Worm (Caenorhabditis elegans) whole organism, mixed stage, embryonic: ENCODE measurements around the gene F26G1.5.

ENCODE experiments used
- ceh-43 ChIP-seq: fragments of 200-800 bp; sonication (Bioruptor generic); optimal IDR thresholded peaks from 2 replicates; lab custom pipeline; 2018; ENCODE audit warnings: mild to moderate bottlenecking, missing genetic modification characterization, moderate library complexity, missing compliant biosample characterization
- drap-1 ChIP-seq: fragments of 200-800 bp; sonication (Bioruptor generic); optimal IDR thresholded peaks from 3 replicates; lab custom pipeline; 2018; ENCODE audit warnings: mild to moderate bottlenecking, missing genetic modification characterization, missing compliant biosample characterization
- elt-1 ChIP-seq: sonication (generic microtip); optimal IDR thresholded peaks from 2 replicates; lab custom pipeline; 2017; ENCODE audit warnings: missing genetic modification characterization, mild to moderate bottlenecking, missing compliant biosample characterization, antibody characterized with exemption, moderate library complexity, borderline replicate concordance; ENCODE audit not compliant: insufficient read depth
- lsy-2 ChIP-seq: fragments of 150-350 bp; optimal IDR thresholded peaks from 2 replicates; lab custom pipeline; 2014; ENCODE audit warnings: missing biosample characterization, missing genetic modification characterization
- nhr-237 ChIP-seq: fragments of 150-350 bp; optimal IDR thresholded peaks from 2 replicates; lab custom pipeline; 2014; ENCODE audit warnings: missing biosample characterization, missing genetic modification characterization
- nhr-76 ChIP-seq: sonication (generic microtip); optimal IDR thresholded peaks from 2 replicates; lab custom pipeline; 2017; ENCODE audit warnings: missing biosample characterization, missing genetic modification characterization
- pha-4 ChIP-seq: fragments of 150-350 bp; optimal IDR thresholded peaks from 2 replicates; lab custom pipeline; 2018; ENCODE audit warnings: missing biosample characterization, missing genetic modification reagents, missing genetic modification characterization
- ztf-11 ChIP-seq: fragments of 150-350 bp; optimal IDR thresholded peaks from 2 replicates; lab custom pipeline; 2014; ENCODE audit warnings: missing biosample characterization, missing genetic modification characterization

DNA sequence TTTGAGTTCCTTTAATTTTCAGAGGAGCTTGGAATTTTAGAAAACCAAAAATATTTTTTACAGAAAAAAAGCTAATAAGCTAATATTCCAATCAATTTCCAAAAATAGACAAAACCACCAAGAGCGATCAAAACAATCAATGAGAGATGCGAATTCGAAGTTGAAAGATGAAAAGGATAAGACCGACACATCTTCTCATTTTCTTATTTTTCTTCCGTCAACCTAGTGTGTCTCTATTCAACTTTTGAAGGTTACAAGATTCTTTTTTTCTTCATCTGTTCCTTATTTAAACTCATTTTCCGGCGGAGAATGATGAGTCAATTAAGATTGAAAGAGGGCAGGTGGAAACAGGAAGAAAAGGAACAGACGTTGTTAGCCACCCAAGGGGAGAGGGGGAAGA is 3.6 kb downstream of the F26G1.5 start:
- TF ChIP-seq pha-4 = no peak
- no peak for TF ChIP-seq ceh-43 (GFP tag; lab: Kevin White, UChicago)
- TF ChIP-seq nhr-237 (tag; lab: Kevin White, UChicago) = no peak
- TF ChIP-seq nhr-76 (tag; lab: Kevin White, UChicago) = no peak
- no peak for TF ChIP-seq elt-1 (tag; lab: Kevin White, UChicago)
- no peak for TF ChIP-seq ztf-11 (tag; lab: Kevin White, UChicago)
- no peak for TF ChIP-seq drap-1
- TF ChIP-seq lsy-2 (tag; lab: Kevin White, UChicago) = no peak
